Fruit fly (Drosophila melanogaster): Measurements from ENCODE around the gene CG17744.

DNA sequence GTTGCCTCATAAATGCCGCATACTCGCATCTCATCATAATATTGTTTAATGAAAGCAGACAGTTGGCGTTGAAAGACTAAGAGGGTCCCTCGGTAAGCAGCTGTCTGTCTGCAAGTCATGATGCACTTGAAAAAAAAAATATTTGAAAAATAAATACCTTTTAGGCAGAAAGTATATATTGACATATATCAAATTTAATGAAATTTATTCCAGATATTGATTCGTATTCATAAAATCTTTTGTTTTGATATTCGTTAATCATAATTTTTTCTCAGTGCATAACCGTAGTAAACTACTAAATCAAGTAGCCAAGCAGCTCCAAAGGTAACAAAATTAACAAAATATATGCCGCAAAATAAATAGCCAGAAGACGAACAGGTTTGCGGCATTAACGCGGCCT, 24.7 kb downstream of the CG17744 start:
- no peak for TF ChIP-seq fd85E (GFP tag; optimal IDR thresholded peaks at IDR 0.05)
- peak; percentile 47; the same call in 1 of the 3 replicates for TF ChIP-seq CG6163 (GFP tag; IDR thresholded peaks at IDR 0.05)
- peak; percentile 30 for TF ChIP-seq Hr4 (GFP tag; optimal IDR thresholded peaks at IDR 0.05)
- TF ChIP-seq CG4318 (GFP tag; optimal IDR thresholded peaks at IDR 0.05) = no peak
- no peak for TF ChIP-seq CG15336 (GFP tag; IDR thresholded peaks at IDR 0.05)
- TF ChIP-seq CG3032 (tag; optimal IDR thresholded peaks at IDR 0.05) = peak; percentile 42
- TF ChIP-seq OdsH (GFP tag; optimal IDR thresholded peaks at IDR 0.05) = peak; percentile 2
- no peak for TF ChIP-seq CG16779 (tag; optimal IDR thresholded peaks at IDR 0.05)
- TF ChIP-seq CG7368 (GFP tag; optimal IDR thresholded peaks at IDR 0.05) = no peak
- TF ChIP-seq Sox102F (GFP tag; optimal IDR thresholded peaks at IDR 0.05) = no peak

Data from whole organism, prepupa.